Worm (Caenorhabditis elegans) whole organism, L1 larva: Measurements from ENCODE around the gene srm-3.
A peak's percentile ranks its signal among the peaks of the same experiment; 100 is the strongest.

Experiments used
- F16B12.6 ChIP-seq: fragments of 150-350 bp; optimal IDR thresholded peaks from 2 replicates; lab custom pipeline; 2014; ENCODE audit warnings: missing biosample characterization, missing genetic modification characterization
- blmp-1 ChIP-seq: fragments of 150-350 bp; optimal IDR thresholded peaks from 2 replicates; lab custom pipeline; 2014; ENCODE audit warnings: missing biosample characterization, missing genetic modification characterization
- ceh-63 ChIP-seq: fragments of 200-800 bp; sonication (Bioruptor generic); optimal IDR thresholded peaks from 2 replicates; lab custom pipeline; 2018; ENCODE audit warnings: mild to moderate bottlenecking, missing genetic modification characterization, missing compliant biosample characterization
- ceh-8 ChIP-seq: fragments of 200-800 bp; sonication (Bioruptor generic); optimal IDR thresholded peaks from 2 replicates; lab custom pipeline; 2018; ENCODE audit warnings: mild to moderate bottlenecking, missing genetic modification characterization, moderate library complexity, missing compliant biosample characterization
- dsc-1 ChIP-seq: sonication (generic microtip); optimal IDR thresholded peaks from 2 replicates; lab custom pipeline; 2016; ENCODE audit warnings: mild to moderate bottlenecking, missing genetic modification characterization, missing compliant biosample characterization
- efl-1 ChIP-seq, 4 experiments: fragments of 150-350 bp; optimal IDR thresholded peaks in 3 of 4; peaks in 1 of 4; 1 replicate in 1 of 4; 2 replicates in 3 of 4; lab custom pipeline; 2014; ENCODE audit warnings: missing biosample characterization in 2 of 4, missing genetic modification characterization in 2 of 4, missing genetic modification reagents in 2 of 4
- egl-13 ChIP-seq: sonication (generic microtip); optimal IDR thresholded peaks from 2 replicates; lab custom pipeline; 2016; ENCODE audit warnings: missing genotype, missing genetic modification reagents, missing genetic modification characterization, missing compliant biosample characterization
- elt-2 ChIP-seq: sonication (generic microtip); optimal IDR thresholded peaks from 2 replicates; lab custom pipeline; 2016; ENCODE audit warnings: missing genetic modification characterization, mild to moderate bottlenecking, inconsistent platforms, missing compliant biosample characterization, missing genetic modification reagents
- elt-3 ChIP-seq, 6 experiments: fragments of 150-350 bp in 1 of 6; sonication (generic microtip); optimal IDR thresholded peaks; 2 replicates each; lab custom pipeline; 2017 to 2018; ENCODE audit warnings: missing biosample characterization in 6 of 6, missing genetic modification characterization in 6 of 6, inconsistent platforms in 1 of 6
- fkh-4 ChIP-seq: sonication (generic microtip); optimal IDR thresholded peaks from 2 replicates; lab custom pipeline; 2016; ENCODE audit warnings: missing compliant biosample characterization, missing genetic modification characterization, borderline replicate concordance
- grh-1 ChIP-seq: fragments of 200-800 bp; sonication (Bioruptor generic); IDR thresholded peaks from 2 replicates; pipeline ENCODE4 v1.3.6; 2022; ENCODE audit warnings: missing genetic modification reagents, missing genetic modification characterization, missing compliant biosample characterization
- hlh-4 ChIP-seq: sonication (generic microtip); optimal IDR thresholded peaks from 2 replicates; lab custom pipeline; 2016; ENCODE audit warnings: mild to moderate bottlenecking, missing genetic modification characterization, missing compliant biosample characterization
- lin-13 ChIP-seq: fragments of 150-350 bp; optimal IDR thresholded peaks from 2 replicates; lab custom pipeline; 2014; ENCODE audit warnings: missing biosample characterization, missing genetic modification reagents, missing genetic modification characterization
- lin-14 ChIP-seq: fragments of 200-800 bp; sonication (Bioruptor generic); optimal IDR thresholded peaks from 2 replicates; lab custom pipeline; 2018; ENCODE audit warnings: mild to moderate bottlenecking, missing genetic modification characterization, moderate library complexity, missing compliant biosample characterization
- lin-39 ChIP-seq: fragments of 150-350 bp; optimal IDR thresholded peaks from 2 replicates; lab custom pipeline; 2014; ENCODE audit warnings: missing biosample characterization, missing genetic modification reagents, missing genetic modification characterization
- lir-3 ChIP-seq: sonication (generic microtip); optimal IDR thresholded peaks from 2 replicates; lab custom pipeline; 2016; ENCODE audit warnings: mild to moderate bottlenecking, missing genetic modification characterization, moderate library complexity, missing compliant biosample characterization; ENCODE audit not compliant: poor library complexity
- mdl-1 ChIP-seq, 2 experiments: fragments of 150-350 bp; optimal IDR thresholded peaks; 2 replicates each; lab custom pipeline; 2014 to 2017; ENCODE audit warnings: missing biosample characterization in 2 of 2, missing genetic modification characterization in 2 of 2, inconsistent platforms in 1 of 2
- mef-2 ChIP-seq: fragments of 150-350 bp; optimal IDR thresholded peaks from 2 replicates; lab custom pipeline; 2014; ENCODE audit warnings: missing biosample characterization, missing genetic modification characterization
- mep-1 ChIP-seq: fragments of 150-350 bp; optimal IDR thresholded peaks from 2 replicates; lab custom pipeline; 2014; ENCODE audit warnings: missing biosample characterization, missing genetic modification characterization
- nhr-19 ChIP-seq: fragments of 200-800 bp; sonication (Bioruptor generic); conservative IDR thresholded peaks from 2 replicates; pipeline ENCODE4 v1.3.6; 2022; ENCODE audit warnings: missing genetic modification characterization, missing compliant biosample characterization
- nhr-47 ChIP-seq: sonication (generic microtip); optimal IDR thresholded peaks from 2 replicates; lab custom pipeline; 2016; ENCODE audit warnings: mild to moderate bottlenecking, missing genetic modification characterization, moderate library complexity, missing compliant biosample characterization
- nhr-71 ChIP-seq: sonication (generic microtip); optimal IDR thresholded peaks from 2 replicates; lab custom pipeline; 2016; ENCODE audit warnings: mild to moderate bottlenecking, missing genetic modification characterization, moderate library complexity, missing compliant biosample characterization
- nhr-76 ChIP-seq: sonication (generic microtip); optimal IDR thresholded peaks from 2 replicates; lab custom pipeline; 2017; ENCODE audit warnings: missing biosample characterization, missing genetic modification characterization
- pax-3 ChIP-seq: fragments of 200-800 bp; sonication (Bioruptor generic); optimal IDR thresholded peaks from 2 replicates; lab custom pipeline; 2018; ENCODE audit warnings: mild to moderate bottlenecking, missing genetic modification characterization, moderate library complexity, missing compliant biosample characterization
- rnt-1 ChIP-seq: sonication (generic microtip); optimal IDR thresholded peaks from 2 replicates; lab custom pipeline; 2016; ENCODE audit warnings: mild to moderate bottlenecking, missing genetic modification characterization, moderate library complexity, missing compliant biosample characterization
- snu-23 ChIP-seq: sonication (generic microtip); optimal IDR thresholded peaks from 2 replicates; lab custom pipeline; 2016; ENCODE audit warnings: missing genetic modification characterization, missing compliant biosample characterization
- sox-4 ChIP-seq: sonication (generic microtip); optimal IDR thresholded peaks from 2 replicates; lab custom pipeline; 2016; ENCODE audit warnings: missing genetic modification characterization, missing compliant biosample characterization
- sptf-1 ChIP-seq: fragments of 150-350 bp; optimal IDR thresholded peaks from 2 replicates; lab custom pipeline; 2014; ENCODE audit warnings: missing biosample characterization, missing genetic modification characterization
- tbx-2 ChIP-seq: sonication (generic microtip); optimal IDR thresholded peaks from 2 replicates; lab custom pipeline; 2016; ENCODE audit warnings: missing genetic modification characterization, missing compliant biosample characterization
- tlp-1 ChIP-seq: fragments of 150-350 bp; optimal IDR thresholded peaks from 2 replicates; lab custom pipeline; 2014; ENCODE audit warnings: missing biosample characterization, missing genetic modification characterization
- unc-130 ChIP-seq: fragments of 150-350 bp; optimal IDR thresholded peaks from 2 replicates; lab custom pipeline; 2017; ENCODE audit warnings: missing biosample characterization, missing genetic modification characterization, inconsistent platforms
- unc-30 ChIP-seq: sonication (generic microtip); optimal IDR thresholded peaks from 2 replicates; lab custom pipeline; 2017; ENCODE audit warnings: missing biosample characterization, missing genetic modification characterization
- unc-86 ChIP-seq: sonication (generic microtip); optimal IDR thresholded peaks from 2 replicates; lab custom pipeline; 2016; ENCODE audit warnings: missing genetic modification characterization, missing compliant biosample characterization

Gene srm-3

DNA sequence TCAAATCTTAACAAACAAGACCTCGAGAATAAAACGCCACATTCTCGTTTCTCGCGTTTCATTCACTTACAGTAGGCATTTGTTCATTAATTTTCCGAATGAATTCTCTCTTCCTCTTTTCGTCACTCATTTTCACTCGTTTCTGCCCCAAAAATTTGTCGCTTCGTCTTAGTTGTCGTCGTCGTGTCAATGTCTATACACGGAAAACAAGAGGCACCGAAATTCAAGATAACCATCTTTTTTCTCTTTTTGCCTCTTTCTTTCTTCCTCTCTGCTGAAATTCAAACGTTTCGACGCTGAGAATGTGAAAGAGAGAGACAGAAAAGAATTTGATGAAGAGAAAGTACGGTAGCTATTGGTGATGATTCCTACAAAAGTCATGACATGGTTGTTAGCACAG lies 30.8 kb upstream of the srm-3 start (continued):
- TF ChIP-seq efl-1 (optimal IDR thresholded peaks at IDR 0.05; lab: Kevin White, UChicago) (no peak), efl-1 (GFP tag; optimal IDR thresholded peaks at IDR 0.05 in 1 of 2; lab: Kevin White, UChicago) (peak in 1 of 2 experiments; percentile 31)

DNA sequence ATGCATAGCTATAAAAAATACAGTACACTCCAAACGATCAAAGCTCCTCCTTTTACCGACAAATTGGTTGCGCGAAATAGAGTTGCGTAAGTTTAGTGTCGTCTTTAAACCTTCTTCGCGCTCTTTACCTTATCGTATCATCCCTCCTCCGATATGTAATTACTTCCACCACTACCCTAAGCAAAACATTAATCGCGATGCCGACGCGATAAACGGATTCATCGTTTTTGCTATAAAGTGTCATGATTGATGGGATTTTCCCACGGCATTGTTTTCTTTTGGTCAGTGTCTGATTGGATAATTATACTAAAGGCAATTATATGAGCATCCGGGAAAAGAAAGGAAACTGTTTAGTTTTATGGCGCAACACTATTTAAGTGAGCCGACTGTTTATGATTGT lies 29.9 kb upstream of the srm-3 start:
- no peak for TF ChIP-seq mef-2 (tag; lab: Kevin White, UChicago)
- TF ChIP-seq blmp-1: peak; percentile 14
- TF ChIP-seq rnt-1: peak; percentile 20
- peak; percentile 6 for TF ChIP-seq lin-14 (GFP tag; lab: Kevin White, UChicago)
- no peak for TF ChIP-seq tbx-2 (tag; lab: Kevin White, UChicago)

DNA sequence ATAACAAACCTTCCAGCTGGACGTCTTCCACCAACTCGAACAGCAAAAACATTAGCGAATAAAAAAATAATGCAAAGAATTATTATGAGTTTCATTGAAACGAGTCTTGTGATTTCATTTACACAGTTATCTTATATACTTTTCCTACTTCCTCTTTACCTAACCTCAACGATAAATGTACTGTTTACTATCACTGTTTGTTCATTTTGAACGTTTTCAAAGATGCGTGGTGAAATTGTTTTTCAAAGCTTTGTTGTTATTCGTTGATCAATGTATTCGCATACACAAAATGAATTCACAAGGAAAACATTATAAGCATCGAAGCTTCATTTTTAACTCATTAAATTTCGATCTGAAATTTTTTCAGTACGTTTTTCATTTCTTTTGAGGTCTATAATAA lies 26.5 kb upstream of the srm-3 start, which contains the start of gene W09C2.7:
TSS of gene W09C2.7 (minus strand) at position 101 of the 400 bp plus-strand sequence.
- TF ChIP-seq fkh-4 (tag; lab: Kevin White, UChicago) (no peak), tlp-1 (tag; lab: Kevin White, UChicago) (no peak), lin-13 (GFP tag; lab: Kevin White, UChicago) (no peak), nhr-47 (no peak), unc-130 (tag; lab: Kevin White, UChicago) (no peak), sptf-1 (no peak), lin-39 (tag; lab: Kevin White, UChicago) (no peak)

DNA sequence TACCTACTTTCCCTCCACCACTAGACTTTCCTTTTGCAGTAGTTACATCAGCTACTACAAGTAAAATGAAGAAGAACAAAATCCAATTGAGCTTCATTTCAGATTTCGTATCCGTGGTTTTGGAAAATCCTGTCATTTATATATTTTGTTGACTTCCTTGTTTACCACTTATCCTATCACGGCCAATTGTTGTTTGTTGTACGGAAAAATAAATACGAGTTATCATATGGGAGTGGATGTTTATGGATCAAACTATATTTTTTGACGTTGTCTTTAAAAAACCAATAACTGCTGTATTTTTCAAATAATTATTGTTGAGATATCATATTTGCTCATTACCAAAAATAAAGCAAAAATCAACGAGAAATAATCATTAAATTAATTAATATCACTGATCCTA lies 25.5 kb upstream of the srm-3 start, which contains the start of gene W09C2.9:
TSS of gene W09C2.9 (minus strand) at position 101 of the 400 bp plus-strand sequence.
- no peak for TF ChIP-seq dsc-1 (tag; lab: Kevin White, UChicago)
- no peak for TF ChIP-seq nhr-19 (GFP tag; lab: Robert Waterston, UW)
- no peak for TF ChIP-seq elt-2 (tag; lab: Kevin White, UChicago)
- no peak for TF ChIP-seq hlh-4 (tag; lab: Kevin White, UChicago)
- TF ChIP-seq fkh-4 (tag; lab: Kevin White, UChicago): no peak
- no peak for TF ChIP-seq sox-4 (tag; lab: Kevin White, UChicago)
- no peak for TF ChIP-seq unc-30
- TF ChIP-seq snu-23 (GFP tag; lab: Kevin White, UChicago): no peak
- no peak for TF ChIP-seq unc-86
- TF ChIP-seq nhr-76 (tag; lab: Kevin White, UChicago): no peak
- TF ChIP-seq pax-3 (tag; lab: Kevin White, UChicago): no peak
- no peak for TF ChIP-seq ceh-8 (GFP tag; lab: Kevin White, UChicago)

DNA sequence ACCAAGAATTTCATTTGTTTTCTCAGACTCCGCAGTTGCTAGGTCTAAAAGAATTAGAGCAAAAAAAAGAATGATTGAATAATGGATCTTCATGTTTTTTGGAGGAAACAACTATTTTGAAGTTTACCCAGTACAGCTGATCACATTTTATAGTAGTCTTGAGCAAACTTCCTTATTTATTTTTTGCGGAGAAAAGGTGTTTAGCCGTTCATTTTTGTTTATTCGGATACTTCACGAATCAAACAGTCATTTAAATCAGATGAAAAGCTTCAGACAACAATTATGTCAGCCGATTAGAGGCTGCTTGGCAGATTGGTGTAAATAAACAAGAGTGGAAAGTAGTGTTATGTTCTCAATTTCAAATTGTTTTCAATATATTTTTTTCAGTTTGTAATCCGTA lies 24.5 kb upstream of the srm-3 start, which contains the start of gene W09C2.8:
TSS of gene W09C2.8 (minus strand) at position 101 of the 400 bp plus-strand sequence.
- no peak for TF ChIP-seq grh-1 (GFP tag; lab: Robert Waterston, UW)
- TF ChIP-seq efl-1 (optimal IDR thresholded peaks at IDR 0.05; lab: Kevin White, UChicago): no peak
- TF ChIP-seq efl-1 (GFP tag; optimal IDR thresholded peaks at IDR 0.05 in 1 of 2; lab: Kevin White, UChicago): peak in 1 of 2 experiments; percentile 83

DNA sequence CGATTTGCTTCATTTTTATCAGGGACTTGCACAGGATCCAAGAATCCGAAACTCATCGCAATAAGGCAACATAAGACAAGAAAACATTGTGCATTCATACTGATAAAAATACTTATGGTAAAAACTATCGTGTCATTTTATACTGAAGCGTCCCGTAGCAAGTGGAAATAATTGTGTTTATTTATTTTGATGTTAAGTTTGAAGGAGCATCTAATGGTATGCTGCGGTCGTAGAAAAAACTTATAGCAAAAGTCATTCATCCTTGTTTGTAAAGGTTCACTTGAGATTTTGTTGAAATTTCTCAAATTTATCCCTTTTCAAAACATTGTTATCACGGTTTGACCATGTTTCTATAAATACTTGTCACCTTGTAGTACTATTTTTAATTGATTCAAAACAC lies 23.8 kb upstream of the srm-3 start, which contains the start of gene W09C2.10:
TSS of gene W09C2.10 (minus strand) at position 101 of the 400 bp plus-strand sequence.
- TF ChIP-seq mep-1 (tag; lab: Kevin White, UChicago): no peak
- no peak for TF ChIP-seq mdl-1 (tag; optimal IDR thresholded peaks at IDR 0.05; lab: Kevin White, UChicago)
- no peak for TF ChIP-seq efl-1 (optimal IDR thresholded peaks at IDR 0.05; lab: Kevin White, UChicago)
- TF ChIP-seq efl-1 (GFP tag; optimal IDR thresholded peaks at IDR 0.05 in 1 of 2; lab: Kevin White, UChicago): no peak
- no peak for TF ChIP-seq lin-14 (GFP tag; lab: Kevin White, UChicago)
- TF ChIP-seq nhr-19 (GFP tag; lab: Robert Waterston, UW): no peak
- no peak for TF ChIP-seq fkh-4 (tag; lab: Kevin White, UChicago)
- no peak for TF ChIP-seq elt-3 (tag; optimal IDR thresholded peaks at IDR 0.05; lab: Kevin White, UChicago)
- TF ChIP-seq egl-13 (tag; lab: Kevin White, UChicago): no peak
- no peak for TF ChIP-seq nhr-71 (tag; lab: Kevin White, UChicago)
- TF ChIP-seq ceh-63: no peak
- TF ChIP-seq lir-3 (tag; lab: Kevin White, UChicago): no peak
- no peak for TF ChIP-seq F16B12.6 (tag; lab: Kevin White, UChicago)
- TF ChIP-seq rnt-1: no peak
- no peak for TF ChIP-seq elt-2 (tag; lab: Kevin White, UChicago)
- TF ChIP-seq, all 84 proteins: peak for 0
